Worm (Caenorhabditis elegans) whole organism, midembryonic: ENCODE data around the gene F41E6.8.

Experiments used
- T22C8.4 ChIP-seq: fragments of 200-800 bp; sonication (Bioruptor generic); IDR thresholded peaks from 2 replicates; pipeline ENCODE4 v1.3.6; 2022; ENCODE audit warnings: missing genetic modification characterization, missing compliant biosample characterization
- cog-1 ChIP-seq: sonication (generic microtip); optimal IDR thresholded peaks from 2 replicates; lab custom pipeline; 2016; ENCODE audit warnings: missing genetic modification characterization, missing compliant biosample characterization
- flt-1 ChIP-seq: fragments of 200-800 bp; sonication (Bioruptor generic); IDR thresholded peaks from 2 replicates; pipeline ENCODE4 v1.3.6; 2022; ENCODE audit warnings: missing genetic modification characterization, missing compliant biosample characterization
- klf-2 ChIP-seq: fragments of 200-800 bp; sonication (Bioruptor generic); conservative IDR thresholded peaks from 2 replicates; pipeline ENCODE4 v1.3.6; 2022; ENCODE audit warnings: missing genetic modification reagents, missing genetic modification characterization, missing compliant biosample characterization
- med-1 ChIP-seq: sonication (generic microtip); optimal IDR thresholded peaks from 2 replicates; lab custom pipeline; 2017; ENCODE audit warnings: missing genetic modification characterization, mild to moderate bottlenecking, missing compliant biosample characterization, antibody characterized with exemption, missing genetic modification reagents; ENCODE audit not compliant: insufficient read depth
- ref-1 ChIP-seq: fragments of 200-800 bp; sonication (Bioruptor generic); conservative IDR thresholded peaks from 2 replicates; pipeline ENCODE4 v1.3.6; 2022; ENCODE audit warnings: missing genetic modification reagents, missing genetic modification characterization, missing compliant biosample characterization
- tab-1 ChIP-seq: fragments of 200-800 bp; sonication (Bioruptor generic); IDR thresholded peaks from 2 replicates; pipeline ENCODE4 v1.3.6; 2022; ENCODE audit warnings: missing genetic modification characterization, missing compliant biosample characterization
- ztf-23 ChIP-seq: fragments of 200-800 bp; sonication (Bioruptor generic); IDR thresholded peaks from 2 replicates; pipeline ENCODE4 v1.3.6; 2022; ENCODE audit warnings: missing genetic modification reagents, missing genetic modification characterization, missing compliant biosample characterization
- ztf-29 ChIP-seq: fragments of 200-800 bp; sonication (Bioruptor generic); IDR thresholded peaks from 2 replicates; pipeline ENCODE4 v1.3.6; 2022; ENCODE audit warnings: missing genetic modification reagents, missing genetic modification characterization, missing compliant biosample characterization

The F41E6.8 gene

DNA sequence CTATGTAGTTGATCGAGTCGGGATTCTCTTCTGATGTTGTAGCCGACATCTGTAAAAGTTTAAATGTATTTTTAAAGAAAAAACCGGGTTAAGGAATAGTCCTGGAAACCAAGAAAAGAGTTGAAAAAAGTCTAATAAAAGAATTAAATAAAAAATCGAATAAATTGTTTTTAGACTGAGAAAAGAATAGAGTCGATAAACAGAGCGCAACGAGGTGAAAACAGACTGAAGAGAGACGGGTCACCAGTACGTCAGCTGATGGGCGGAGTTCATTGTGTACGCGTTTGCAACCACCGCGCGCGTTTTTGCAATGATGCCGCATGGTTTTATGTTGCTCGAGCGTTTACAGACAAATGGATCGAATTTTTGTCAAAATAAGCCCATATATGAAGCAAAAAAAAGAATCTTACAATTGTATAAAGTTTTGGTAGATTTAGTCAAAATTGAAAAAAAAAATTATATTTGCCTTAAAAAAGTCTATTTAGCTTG, 30.0 kb upstream of the F41E6.8 start, which contains the start of gene atg-18:
Gene atg-18, minus strand, starts transcription at position 51 of the 489 bp plus-strand sequence.
- TF ChIP-seq ztf-23 (GFP tag; lab: Robert Waterston, UW): peak; percentile 68; the same call in 1 of the 2 replicates
- TF ChIP-seq ztf-29 (GFP tag; lab: Robert Waterston, UW): peak; percentile 58; the same call in 1 of the 2 replicates
- peak; percentile 51; the same call in 1 of the 2 replicates for TF ChIP-seq klf-2 (GFP tag; lab: Robert Waterston, UW)
- no peak for TF ChIP-seq tab-1
- peak; percentile 2 for TF ChIP-seq cog-1 (tag; lab: Kevin White, UChicago)
- no peak for TF ChIP-seq flt-1
- peak; percentile 78 for TF ChIP-seq med-1 (GFP tag; lab: Kevin White, UChicago)
- TF ChIP-seq ref-1 (GFP tag; lab: Robert Waterston, UW): no peak
- TF ChIP-seq T22C8.4 (GFP tag; lab: Robert Waterston, UW): no peak

DNA sequence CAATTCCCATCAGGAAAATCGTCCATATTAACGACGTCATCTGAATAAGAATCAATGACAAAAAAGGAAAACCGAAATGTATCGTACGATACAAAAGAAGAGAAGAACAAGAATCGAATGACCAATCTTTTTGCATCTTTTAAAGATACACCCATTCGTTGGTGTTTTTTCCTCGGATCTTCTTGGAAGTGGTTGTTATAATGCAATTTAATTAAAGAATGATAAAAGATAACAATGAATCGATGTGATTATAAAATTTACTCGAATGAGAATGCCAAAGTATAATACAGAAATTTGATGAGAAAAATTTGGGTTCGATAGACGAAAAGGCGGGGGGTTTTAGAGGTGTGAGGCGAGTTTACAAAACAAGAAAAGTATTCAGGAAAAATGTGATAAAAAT, 27.7 kb upstream of the F41E6.8 start, which contains the start of gene F41E6.12:
Gene F41E6.12, minus strand, starts transcription at position 101 of the 400 bp plus-strand sequence.
- TF ChIP-seq cog-1 (tag; lab: Kevin White, UChicago) (no peak), T22C8.4 (GFP tag; lab: Robert Waterston, UW) (no peak), ref-1 (GFP tag; lab: Robert Waterston, UW) (no peak), med-1 (GFP tag; lab: Kevin White, UChicago) (no peak), ztf-29 (GFP tag; lab: Robert Waterston, UW) (no peak), ztf-23 (GFP tag; lab: Robert Waterston, UW) (no peak)

DNA sequence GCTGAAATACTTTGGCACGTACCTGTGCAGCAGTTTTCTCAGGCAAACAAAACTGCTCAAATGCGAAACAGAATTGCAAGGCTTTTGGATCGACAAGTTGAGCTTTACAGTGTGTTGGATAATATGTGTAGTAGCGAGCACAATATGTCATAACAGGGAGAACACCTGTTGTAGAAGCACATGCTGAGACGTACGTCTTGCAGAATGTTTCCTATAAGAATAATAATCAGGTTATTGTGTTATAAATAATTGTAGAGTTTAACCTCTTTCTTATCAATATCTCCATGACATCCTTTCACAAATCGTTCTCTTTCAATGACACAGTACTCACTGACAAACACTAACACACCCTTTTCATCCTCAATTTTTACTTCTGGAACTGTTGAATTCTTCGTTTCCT, 26.3 kb upstream of the F41E6.8 start:
- TF ChIP-seq klf-2 (GFP tag; lab: Robert Waterston, UW) (no peak), ref-1 (GFP tag; lab: Robert Waterston, UW) (no peak), flt-1 (no peak), T22C8.4 (GFP tag; lab: Robert Waterston, UW) (no peak), tab-1 (no peak), ztf-23 (GFP tag; lab: Robert Waterston, UW) (no peak), med-1 (GFP tag; lab: Kevin White, UChicago) (no peak), cog-1 (tag; lab: Kevin White, UChicago) (no peak), ztf-29 (GFP tag; lab: Robert Waterston, UW) (no peak)

DNA sequence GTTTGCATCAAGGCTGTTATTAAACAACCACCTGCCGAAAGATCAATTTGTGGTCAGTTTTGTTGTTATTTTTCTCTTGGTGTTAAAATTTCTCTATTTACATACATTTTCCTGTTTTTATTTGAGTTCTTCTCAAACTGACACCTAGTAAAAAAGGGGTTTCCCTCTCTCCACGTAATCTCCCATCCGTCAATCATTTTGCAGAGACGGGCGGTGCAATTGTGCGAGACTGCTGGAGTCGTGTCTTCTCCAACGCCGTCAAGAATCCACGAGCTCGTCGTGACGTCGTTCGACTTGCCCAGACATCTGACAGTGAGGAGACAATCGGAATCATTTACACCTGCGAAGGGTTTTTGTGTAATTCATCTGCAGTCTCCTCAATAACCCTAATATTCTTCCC, 25.1 kb upstream of the F41E6.8 start:
- TF ChIP-seq klf-2 (GFP tag; lab: Robert Waterston, UW): no peak
- TF ChIP-seq cog-1 (tag; lab: Kevin White, UChicago): no peak
- TF ChIP-seq ztf-23 (GFP tag; lab: Robert Waterston, UW): no peak
- TF ChIP-seq T22C8.4 (GFP tag; lab: Robert Waterston, UW): no peak
- no peak for TF ChIP-seq flt-1
- no peak for TF ChIP-seq ref-1 (GFP tag; lab: Robert Waterston, UW)
- no peak for TF ChIP-seq ztf-29 (GFP tag; lab: Robert Waterston, UW)

DNA sequence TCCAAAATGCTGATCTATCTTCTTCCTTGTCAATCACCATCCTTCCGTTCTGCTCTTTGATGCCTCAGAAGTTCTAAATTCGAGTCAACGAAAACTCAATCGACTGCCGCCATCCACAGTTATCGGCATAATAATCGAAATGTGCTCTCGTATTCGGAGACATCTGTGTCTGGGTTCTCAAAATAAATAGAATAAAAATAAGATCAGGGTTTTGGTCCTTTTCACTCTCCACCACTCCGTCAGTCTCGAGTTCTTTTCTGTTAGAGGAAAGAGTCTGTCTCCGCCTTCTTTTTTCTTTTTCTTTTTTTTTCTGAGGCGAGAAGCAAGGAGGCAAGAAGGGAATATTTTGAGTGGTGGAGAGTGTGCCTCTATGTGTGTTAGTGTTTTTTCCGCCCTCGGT, 22.4 kb upstream of the F41E6.8 start, which contains the start of gene F41E6.17:
Gene F41E6.17, plus strand, starts transcription at position 348 of the 400 bp plus-strand sequence.
- TF ChIP-seq cog-1 (tag; lab: Kevin White, UChicago) (no peak), T22C8.4 (GFP tag; lab: Robert Waterston, UW) (no peak), ztf-23 (GFP tag; lab: Robert Waterston, UW) (no peak), ref-1 (GFP tag; lab: Robert Waterston, UW) (no peak), klf-2 (GFP tag; lab: Robert Waterston, UW) (no peak), tab-1 (no peak), flt-1 (no peak), ztf-29 (GFP tag; lab: Robert Waterston, UW) (no peak), med-1 (GFP tag; lab: Kevin White, UChicago) (no peak)

DNA sequence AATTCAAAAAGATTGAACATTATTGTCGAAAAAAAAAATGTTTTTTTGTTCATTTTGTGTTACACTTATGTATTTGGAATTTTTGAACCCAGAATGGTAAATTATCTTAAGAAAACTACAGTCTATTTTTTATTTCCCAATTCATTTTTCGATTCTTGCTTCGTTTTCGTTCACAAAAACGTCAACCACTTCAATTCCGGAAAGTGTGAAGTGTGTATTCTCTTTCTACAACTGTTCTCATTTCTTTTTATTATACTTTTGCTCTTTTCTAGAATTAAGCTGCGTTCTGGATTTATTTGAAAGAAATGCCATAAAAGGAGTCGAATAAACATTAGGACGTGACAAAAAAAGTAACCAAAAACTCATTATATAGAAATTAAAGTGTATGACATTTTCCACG, 21.0 kb upstream of the F41E6.8 start, which contains the start of gene F41E6.1:
Gene F41E6.1, plus strand, starts transcription at position 301 of the 400 bp plus-strand sequence.
- TF ChIP-seq ztf-23 (GFP tag; lab: Robert Waterston, UW) (no peak), T22C8.4 (GFP tag; lab: Robert Waterston, UW) (no peak), med-1 (GFP tag; lab: Kevin White, UChicago) (no peak), flt-1 (no peak), ztf-29 (GFP tag; lab: Robert Waterston, UW) (no peak), ref-1 (GFP tag; lab: Robert Waterston, UW) (no peak), cog-1 (tag; lab: Kevin White, UChicago) (no peak), tab-1 (no peak), klf-2 (GFP tag; lab: Robert Waterston, UW) (no peak)

DNA sequence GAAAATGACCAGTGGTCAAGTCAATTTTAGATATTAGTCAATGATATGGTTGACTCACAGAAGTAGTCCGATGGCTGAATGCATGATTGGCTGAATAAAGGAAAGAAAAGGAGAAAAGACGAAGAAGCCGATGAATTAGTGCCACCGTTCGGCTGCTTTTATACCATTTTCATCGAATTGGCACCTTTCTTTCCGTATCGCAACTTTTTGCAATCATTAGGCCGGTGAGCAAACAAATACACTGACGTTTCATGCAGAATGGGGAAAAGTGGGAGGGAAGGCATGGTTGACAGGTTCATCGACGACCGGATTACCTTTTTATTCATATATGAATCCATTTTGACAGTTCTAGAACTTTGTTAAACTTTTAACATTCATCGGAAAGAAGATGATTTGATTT, 19.9 kb upstream of the F41E6.8 start, which contains the start of gene idpc-2:
Gene idpc-2, minus strand, starts transcription at position 101 of the 400 bp plus-strand sequence.
- TF ChIP-seq tab-1 (no peak), klf-2 (GFP tag; lab: Robert Waterston, UW) (no peak), flt-1 (no peak), ztf-23 (GFP tag; lab: Robert Waterston, UW) (no peak), T22C8.4 (GFP tag; lab: Robert Waterston, UW) (no peak), ztf-29 (GFP tag; lab: Robert Waterston, UW) (no peak), med-1 (GFP tag; lab: Kevin White, UChicago) (no peak), cog-1 (tag; lab: Kevin White, UChicago) (no peak), ref-1 (GFP tag; lab: Robert Waterston, UW) (no peak)

DNA sequence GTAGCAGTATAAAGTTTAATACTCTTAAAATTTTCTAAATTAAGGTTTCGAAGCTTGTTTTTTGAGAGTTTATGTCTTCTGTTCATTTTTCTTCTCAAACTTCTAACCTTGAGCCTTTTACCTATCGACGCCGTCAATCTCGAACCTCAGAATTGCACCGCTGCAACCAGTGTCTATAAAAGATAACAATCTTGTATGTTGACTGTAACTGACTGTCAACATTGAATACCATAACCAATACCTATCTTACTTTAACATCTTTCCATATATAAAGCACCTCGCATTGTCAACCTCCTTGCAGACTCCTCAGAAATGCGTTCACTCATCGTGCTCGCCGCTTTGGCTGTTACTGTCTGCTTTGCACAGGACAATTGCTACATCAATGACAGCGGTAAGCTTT, 17.4 kb upstream of the F41E6.8 start, which contains the start of gene grd-5:
Gene grd-5, plus strand, starts transcription at position 295 of the 400 bp plus-strand sequence.
- no peak for TF ChIP-seq med-1 (GFP tag; lab: Kevin White, UChicago)
- TF ChIP-seq tab-1: no peak
- TF ChIP-seq cog-1 (tag; lab: Kevin White, UChicago): no peak
- TF ChIP-seq ztf-23 (GFP tag; lab: Robert Waterston, UW): no peak
- no peak for TF ChIP-seq ztf-29 (GFP tag; lab: Robert Waterston, UW)
- no peak for TF ChIP-seq flt-1
- TF ChIP-seq klf-2 (GFP tag; lab: Robert Waterston, UW): no peak
- TF ChIP-seq T22C8.4 (GFP tag; lab: Robert Waterston, UW): no peak
- TF ChIP-seq ref-1 (GFP tag; lab: Robert Waterston, UW): no peak

DNA sequence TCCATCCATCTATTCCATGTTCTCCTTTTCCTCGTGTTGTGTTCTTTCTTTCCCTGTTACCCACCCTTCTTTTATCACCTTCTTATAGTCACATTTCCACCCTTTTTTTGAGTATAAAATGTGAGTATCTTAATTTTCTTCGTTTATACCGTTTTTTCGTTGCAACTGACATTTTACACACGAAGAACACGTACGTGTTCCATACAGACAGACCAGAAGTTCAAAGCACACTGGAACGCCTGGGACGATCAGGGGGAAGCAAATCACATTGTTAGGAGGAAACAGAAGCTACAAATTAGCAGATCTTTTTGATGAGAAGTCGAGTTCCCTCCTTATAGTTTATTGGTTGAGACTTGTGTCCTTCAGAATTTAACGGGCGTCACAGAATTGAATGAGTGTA, 14.4 kb upstream of the F41E6.8 start:
- TF ChIP-seq flt-1 (no peak), T22C8.4 (GFP tag; lab: Robert Waterston, UW) (no peak), ztf-29 (GFP tag; lab: Robert Waterston, UW) (no peak), tab-1 (no peak), ref-1 (GFP tag; lab: Robert Waterston, UW) (no peak), klf-2 (GFP tag; lab: Robert Waterston, UW) (no peak), ztf-23 (GFP tag; lab: Robert Waterston, UW) (no peak), cog-1 (tag; lab: Kevin White, UChicago) (no peak), med-1 (GFP tag; lab: Kevin White, UChicago) (no peak)
